Fruit fly (Drosophila melanogaster) whole organism, wandering third instar larva: ENCODE measurements around the gene Galt.

Experiments
- Abd-B ChIP-seq: fragments of >200 bp; optimal IDR thresholded peaks from 2 replicates; lab custom pipeline; 2017; ENCODE audit warnings: missing biosample characterization, missing genetic modification characterization
- CG32264 ChIP-seq: fragments of 200-800 bp; sonication (Bioruptor generic); optimal IDR thresholded peaks from 2 replicates; lab custom pipeline; 2016; ENCODE audit warnings: missing biosample characterization, missing genetic modification characterization
- CG9705 ChIP-seq: fragments of 200-800 bp; sonication (Bioruptor generic); optimal IDR thresholded peaks from 2 replicates; lab custom pipeline; 2018; ENCODE audit warnings: missing biosample characterization, mild to moderate bottlenecking, missing genetic modification characterization
- CrebA ChIP-seq: fragments of 200-800 bp; sonication (Bioruptor generic); optimal IDR thresholded peaks from 2 replicates; lab custom pipeline; 2016; ENCODE audit warnings: missing biosample characterization, mild to moderate bottlenecking, missing genetic modification characterization, borderline replicate concordance
- Dfd ChIP-seq: fragments of >200 bp; optimal IDR thresholded peaks from 2 replicates; lab custom pipeline; 2017; ENCODE audit warnings: missing biosample characterization, missing genetic modification characterization
- Dif ChIP-seq: fragments of 200-275, 200-300 bp; sonication (Bioruptor generic); optimal IDR thresholded peaks from 2 replicates; lab custom pipeline; 2018; ENCODE audit warnings: missing biosample characterization, missing genetic modification characterization; ENCODE audit not compliant: partially characterized antibody
- GATAd ChIP-seq: sonication (Bioruptor generic); optimal IDR thresholded peaks from 2 replicates; lab custom pipeline; 2016; ENCODE audit warnings: missing biosample characterization, missing genetic modification characterization
- HLH106 ChIP-seq: fragments of 200-800 bp; optimal IDR thresholded peaks from 3 replicates; lab custom pipeline; 2019; ENCODE audit warnings: missing biosample characterization, mild to moderate bottlenecking, missing genetic modification characterization, moderate library complexity
- Hnf4 ChIP-seq: fragments of 200-800 bp; sonication (Bioruptor generic); optimal IDR thresholded peaks from 2 replicates; lab custom pipeline; 2016; ENCODE audit warnings: missing biosample characterization, mild to moderate bottlenecking, missing genetic modification characterization
- Hr78 ChIP-seq: fragments of >200 bp; optimal IDR thresholded peaks from 2 replicates; lab custom pipeline; 2017; ENCODE audit warnings: missing biosample characterization, missing genetic modification characterization
- Hr83 ChIP-seq: fragments of 200-300 bp; sonication (Bioruptor generic); optimal IDR thresholded peaks from 2 replicates; lab custom pipeline; 2016; ENCODE audit warnings: missing biosample characterization, mild to moderate bottlenecking, missing genetic modification characterization, moderate library complexity; ENCODE audit not compliant: poor library complexity, severe bottlenecking
- Jra ChIP-seq: sonication (Bioruptor generic); optimal IDR thresholded peaks from 2 replicates; lab custom pipeline; 2016; ENCODE audit warnings: missing biosample characterization, missing genetic modification characterization
- Mio ChIP-seq: sonication (Bioruptor generic); optimal IDR thresholded peaks from 2 replicates; lab custom pipeline; 2016; ENCODE audit warnings: missing biosample characterization, missing genetic modification characterization
- Myc ChIP-seq: fragments of >200 bp; optimal IDR thresholded peaks from 2 replicates; lab custom pipeline; 2017
- N ChIP-seq: fragments of >200 bp; optimal IDR thresholded peaks from 2 replicates; lab custom pipeline; 2018; ENCODE audit warnings: missing biosample characterization, missing external identifiers, missing genetic modification characterization
- OdsH ChIP-seq: fragments of 200-800 bp; sonication (Bioruptor generic); optimal IDR thresholded peaks from 2 replicates; lab custom pipeline; 2016; ENCODE audit warnings: missing biosample characterization, mild to moderate bottlenecking, missing genetic modification characterization
- Rel ChIP-seq, 2 experiments: fragments of 200-800 bp; sonication (Bioruptor generic) in 1 of 2; optimal IDR thresholded peaks; 2 replicates in 1 of 2; 3 replicates in 1 of 2; lab custom pipeline; 2016 to 2019; ENCODE audit warnings: mild to moderate bottlenecking in 2 of 2, missing biosample characterization in 2 of 2, missing genetic modification characterization in 2 of 2, moderate library complexity in 1 of 2
- Sp1 ChIP-seq: fragments of 200-800 bp; sonication (Bioruptor generic); optimal IDR thresholded peaks from 3 replicates; lab custom pipeline; 2019; ENCODE audit warnings: missing biosample characterization, mild to moderate bottlenecking, missing genetic modification characterization, moderate library complexity
- Vsx2 ChIP-seq: fragments of 200-300, 225-300 bp; sonication (Bioruptor generic); optimal IDR thresholded peaks from 2 replicates; lab custom pipeline; 2018; ENCODE audit warnings: missing biosample characterization, missing genetic modification characterization; ENCODE audit not compliant: partially characterized antibody
- br ChIP-seq: fragments of 200-800 bp; sonication (Bioruptor generic); optimal IDR thresholded peaks from 2 replicates; lab custom pipeline; 2016; ENCODE audit warnings: missing biosample characterization, missing genetic modification characterization
- brk ChIP-seq: fragments of 200-800 bp; sonication (Bioruptor generic); optimal IDR thresholded peaks from 2 replicates; lab custom pipeline; 2016; ENCODE audit warnings: missing biosample characterization, mild to moderate bottlenecking, missing genetic modification characterization
- dl ChIP-seq, 2 experiments: fragments of 175-275, 200-275 bp in 1 of 2; fragments of 200-275 bp in 1 of 2; sonication (Bioruptor generic); optimal IDR thresholded peaks; lab custom pipeline; 2018; ENCODE audit warnings: mild to moderate bottlenecking in 2 of 2, missing biosample characterization in 2 of 2, missing genetic modification characterization in 2 of 2, moderate library complexity in 2 of 2; ENCODE audit not compliant: partially characterized antibody in 2 of 2, insufficient read depth in 1 of 2
- dmrt93B ChIP-seq: fragments of 200-800 bp; sonication (Bioruptor generic); optimal IDR thresholded peaks from 2 replicates; lab custom pipeline; 2018; ENCODE audit warnings: missing biosample characterization, mild to moderate bottlenecking, missing genetic modification characterization
- dsf ChIP-seq: sonication (Bioruptor generic); optimal IDR thresholded peaks from 2 replicates; lab custom pipeline; 2016; ENCODE audit warnings: missing biosample characterization, missing genetic modification characterization, borderline replicate concordance
- ey ChIP-seq: fragments of 200-800 bp; sonication (Bioruptor generic); optimal IDR thresholded peaks from 2 replicates; lab custom pipeline; 2016; ENCODE audit warnings: missing biosample characterization, missing genetic modification characterization
- foxo ChIP-seq, 2 experiments: fragments of 200-800 bp; sonication (Bioruptor generic); optimal IDR thresholded peaks; 2 replicates in 1 of 2; 3 replicates in 1 of 2; lab custom pipeline; 2016 to 2017; ENCODE audit warnings: missing biosample characterization in 2 of 2, missing genetic modification characterization in 2 of 2
- fru ChIP-seq: fragments of 200-800 bp; sonication (Bioruptor generic); optimal IDR thresholded peaks from 3 replicates; lab custom pipeline; 2016; ENCODE audit warnings: missing biosample characterization, mild to moderate bottlenecking, missing genetic modification characterization
- h ChIP-seq: fragments of 200-800 bp; sonication (Bioruptor generic); optimal IDR thresholded peaks from 3 replicates; lab custom pipeline; 2016; ENCODE audit warnings: missing biosample characterization, mild to moderate bottlenecking, missing genetic modification characterization
- jim ChIP-seq: fragments of 175-275, 200-325 bp; sonication (Bioruptor generic); optimal IDR thresholded peaks from 2 replicates; lab custom pipeline; 2016; ENCODE audit warnings: missing biosample characterization, mild to moderate bottlenecking, missing genetic modification characterization
- lola ChIP-seq: fragments of >200 bp; optimal IDR thresholded peaks from 2 replicates; lab custom pipeline; 2017; ENCODE audit warnings: missing biosample characterization, missing genetic modification characterization
- pan ChIP-seq: fragments of >200 bp; optimal IDR thresholded peaks from 2 replicates; lab custom pipeline; 2017
- psq ChIP-seq: fragments of 200-800 bp; sonication (Bioruptor generic); optimal IDR thresholded peaks from 3 replicates; lab custom pipeline; 2017; ENCODE audit warnings: missing biosample characterization, mild to moderate bottlenecking, missing genetic modification characterization, moderate library complexity
- rgr ChIP-seq: fragments of 200-800 bp; sonication (Bioruptor generic); optimal IDR thresholded peaks from 3 replicates; lab custom pipeline; 2016; ENCODE audit warnings: missing biosample characterization, mild to moderate bottlenecking, missing genetic modification characterization
- sage ChIP-seq: fragments of 200-800 bp; sonication (Bioruptor generic); optimal IDR thresholded peaks from 2 replicates; lab custom pipeline; 2016; ENCODE audit warnings: missing biosample characterization, mild to moderate bottlenecking, missing genetic modification characterization
- sv ChIP-seq: fragments of 200-800 bp; sonication (Bioruptor generic); optimal IDR thresholded peaks from 3 replicates; lab custom pipeline; 2016; ENCODE audit warnings: missing biosample characterization, missing genetic modification characterization
- tai ChIP-seq: sonication (Bioruptor generic); optimal IDR thresholded peaks from 2 replicates; lab custom pipeline; 2016; ENCODE audit warnings: missing biosample characterization, missing genetic modification characterization
- usp ChIP-seq: fragments of >200 bp; optimal IDR thresholded peaks from 2 replicates; lab custom pipeline; 2017; ENCODE audit warnings: missing biosample characterization, missing genetic modification characterization
- woc ChIP-seq: sonication (Bioruptor generic); optimal IDR thresholded peaks from 2 replicates; lab custom pipeline; 2016; ENCODE audit warnings: missing biosample characterization, mild to moderate bottlenecking, missing genetic modification characterization

The Galt gene

dm6 chr2L:6692048-6692447, 24.2 kb upstream of the Galt start:
- no peak for TF ChIP-seq tai (GFP tag; lab: Kevin White, UChicago)
- TF ChIP-seq h (GFP tag; lab: Kevin White, UChicago), result peak; percentile 2
- TF ChIP-seq ey (GFP tag; lab: Kevin White, UChicago), result no peak
- no peak for TF ChIP-seq brk (GFP tag; lab: Kevin White, UChicago)
- TF ChIP-seq N, result no peak
- TF ChIP-seq, all 38 proteins: peak for 1

dm6 chr2L:6686612-6687011, 18.8 kb upstream of the Galt start, which contains the start of gene CG11327:
TSS of gene CG11327 (minus strand) at chr2L:6686712.
- TF ChIP-seq Dif (GFP tag; lab: Kevin White, UChicago) (no peak), usp (GFP tag; lab: Kevin White, UChicago) (no peak), Myc (lab: Kevin White, UChicago) (no peak), dmrt93B (no peak), lola (GFP tag; lab: Kevin White, UChicago) (no peak), woc (GFP tag; lab: Kevin White, UChicago) (no peak), CG9705 (GFP tag; lab: Kevin White, UChicago) (no peak), foxo (GFP tag; optimal IDR thresholded peaks at IDR 0.05; lab: Kevin White, UChicago) (no peak), OdsH (GFP tag; lab: Kevin White, UChicago) (no peak), fru (no peak), HLH106 (tag; lab: Kevin White, UChicago) (no peak), CrebA (GFP tag; lab: Kevin White, UChicago) (no peak), br (GFP tag; lab: Kevin White, UChicago) (no peak), dsf (no peak)
- TF ChIP-seq, all 38 proteins: peak for 0

dm6 chr2L:6683992-6684882, 16.4 kb upstream of the Galt start, which contains the start of gene Nhe3:
TSS of gene Nhe3 (minus strand) at chr2L:6684364.
- TF ChIP-seq Dfd (GFP tag; lab: Kevin White, UChicago) (no peak), Vsx2 (GFP tag; lab: Kevin White, UChicago) (peak; percentile 32), brk (GFP tag; lab: Kevin White, UChicago) (no peak), dmrt93B (peak; percentile 2), dsf (peak; percentile 37), fru (peak; percentile 42), Mio (no peak), Hr78 (GFP tag; lab: Kevin White, UChicago) (no peak), usp (GFP tag; lab: Kevin White, UChicago) (no peak), sv (GFP tag; lab: Kevin White, UChicago) (peak; percentile 86), CG9705 (GFP tag; lab: Kevin White, UChicago) (peak; percentile 53), Hnf4 (GFP tag; lab: Kevin White, UChicago) (peak; percentile 75), Sp1 (GFP tag; lab: Kevin White, UChicago) (peak; percentile 72), dl (GFP tag; optimal IDR thresholded peaks at IDR 0.05; lab: Kevin White, UChicago; ENCODE audit: insufficient read depth in 1 of 2, partially characterized antibody in 2 of 2) (no peak), N (no peak), Dif (GFP tag; lab: Kevin White, UChicago) (no peak), CrebA (GFP tag; lab: Kevin White, UChicago) (no peak), sage (GFP tag; lab: Kevin White, UChicago) (peak; percentile 24), rgr (GFP tag; lab: Kevin White, UChicago) (peak; percentile 78), OdsH (GFP tag; lab: Kevin White, UChicago) (peak; percentile 82), foxo (GFP tag; optimal IDR thresholded peaks at IDR 0.05; lab: Kevin White, UChicago) (peak in 1 of 2 experiments; percentile 84), Abd-B (GFP tag; lab: Kevin White, UChicago) (no peak), Jra (peak; percentile 68), woc (GFP tag; lab: Kevin White, UChicago) (peak; percentile 76), Hr83 (GFP tag; lab: Kevin White, UChicago) (peak; percentile 44), h (GFP tag; lab: Kevin White, UChicago) (peak; percentile 85), ey (GFP tag; lab: Kevin White, UChicago) (peak; percentile 82), HLH106 (tag; lab: Kevin White, UChicago) (peak; percentile 77), lola (GFP tag; lab: Kevin White, UChicago) (no peak), jim (peak; percentile 61), GATAd (GFP tag; lab: Kevin White, UChicago) (no peak), Rel (GFP tag; optimal IDR thresholded peaks at IDR 0.05; lab: Kevin White, UChicago) (no peak), Rel (tag; optimal IDR thresholded peaks at IDR 0.05; lab: Kevin White, UChicago) (peak; percentile 46), tai (GFP tag; lab: Kevin White, UChicago) (no peak), br (GFP tag; lab: Kevin White, UChicago) (peak; percentile 80), CG32264 (no peak), pan (lab: Kevin White, UChicago) (no peak), psq (GFP tag; lab: Kevin White, UChicago) (peak; percentile 63), Myc (lab: Kevin White, UChicago) (no peak)
